Fruit fly (Drosophila melanogaster): Measurements from ENCODE around the gene MnM.

The MnM gene

DNA sequence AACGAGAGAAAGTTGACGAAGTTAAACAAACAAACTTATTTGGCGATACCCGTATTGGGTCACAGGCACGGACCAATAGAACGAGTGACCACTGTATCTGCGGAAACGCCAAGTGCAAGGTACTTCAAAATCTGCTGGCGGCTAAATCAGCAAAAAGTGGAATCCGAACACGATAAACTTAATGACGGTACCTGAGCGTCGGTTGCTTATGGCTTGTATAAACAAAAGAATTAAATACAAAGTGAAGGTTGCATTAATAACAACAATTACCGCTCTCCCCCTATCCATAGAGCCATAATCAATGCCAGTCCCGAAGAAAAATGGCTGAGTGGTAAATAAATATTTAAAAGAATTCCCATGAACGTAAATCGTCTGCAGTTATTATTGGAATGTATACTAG lies 53.9 kb downstream of the MnM start:
- TF ChIP-seq Med (GFP tag): peak; percentile 66
- no peak for TF ChIP-seq tap (tag; optimal IDR thresholded peaks at IDR 0.05)
- no peak for TF ChIP-seq CG10565 (GFP tag; optimal IDR thresholded peaks at IDR 0.05)
- TF ChIP-seq Oaz (GFP tag; IDR thresholded peaks at IDR 0.05): 0 out of 2 replicates have a peak, but pooled peaks have one; percentile 16
- TF ChIP-seq grau (tag; optimal IDR thresholded peaks at IDR 0.05): peak; percentile 45
